In the genomic region with DNA sequence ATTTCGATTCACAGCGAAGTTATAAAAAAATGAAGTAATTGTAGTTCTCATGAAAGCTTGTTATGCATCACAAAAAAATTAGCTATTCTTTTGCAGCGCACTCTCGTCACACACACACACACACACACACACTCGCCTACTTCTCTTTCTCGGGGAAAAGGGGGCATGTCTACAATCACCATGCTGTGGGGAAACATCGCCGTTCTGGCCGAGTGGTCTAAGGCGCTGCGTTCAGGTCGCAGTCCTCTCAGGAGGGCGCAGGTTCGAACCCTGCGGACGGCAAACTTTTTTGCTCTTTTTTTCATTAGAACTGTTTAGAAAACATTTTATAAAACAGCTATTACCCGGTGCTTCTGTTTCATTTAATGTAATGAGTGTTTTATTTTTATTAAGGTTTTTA, we compare ENCODE assay signal across 2 worm cellular contexts.
TF ChIP-seq lines count a peak whose summit lies in the region.

No protein-coding gene starts in this region.

TF ChIP-seq in whole organism, L4 larva, 104 proteins besides CTCF, POLR2A, EP300 and RAD21 (continued from another document):
- TF ChIP-seq tag-97 (GFP tag; IDR thresholded peaks at IDR 0.05; lab: Robert Waterston, UW) (no peak), aha-1 (tag; lab: Kevin White, UChicago) (no peak), lin-29 (GFP tag; IDR thresholded peaks at IDR 0.05; lab: Robert Waterston, UW) (peak; percentile 45; the same call in 1 of the 2 replicates), nhr-41 (GFP tag; IDR thresholded peaks at IDR 0.05; lab: Robert Waterston, UW) (0 out of 2 replicates have a peak, but pooled peaks have one; percentile 40), madf-5 (GFP tag; IDR thresholded peaks at IDR 0.05; lab: Robert Waterston, UW) (peak; percentile 82 to 84; a peak in 3 of 4 replicates), ces-1 (GFP tag; optimal IDR thresholded peaks at IDR 0.05; lab: Kevin White, UChicago) (no peak), dpl-1 (GFP tag; optimal IDR thresholded peaks at IDR 0.05; lab: Kevin White, UChicago) (peak; percentile 1), pqm-1 (tag; optimal IDR thresholded peaks at IDR 0.05; lab: Kevin White, UChicago) (no peak), madf-9 (GFP tag; conservative IDR thresholded peaks at IDR 0.05; lab: Robert Waterston, UW) (peak; percentile 82), ztf-7 (tag; optimal IDR thresholded peaks at IDR 0.05; lab: Kevin White, UChicago) (peak; percentile 31), F10B5.3 (tag; optimal IDR thresholded peaks at IDR 0.05; lab: Kevin White, UChicago) (peak; percentile 12), F49E8.2 (tag; optimal IDR thresholded peaks at IDR 0.05; lab: Kevin White, UChicago; ENCODE audit: borderline replicate concordance) (peak; percentile 54), tra-1 (GFP tag; IDR thresholded peaks at IDR 0.05; lab: Robert Waterston, UW) (peak; percentile 75), hlh-11 (tag; optimal IDR thresholded peaks at IDR 0.05; lab: Kevin White, UChicago) (peak; percentile 74), daf-8 (GFP tag; IDR thresholded peaks at IDR 0.05; lab: Robert Waterston, UW) (peak; percentile 81; the same call in 1 of the 2 replicates), fkh-10 (GFP tag; optimal IDR thresholded peaks at IDR 0.05; lab: Kevin White, UChicago) (peak; percentile 39), lin-38 (GFP tag; IDR thresholded peaks at IDR 0.05; lab: Robert Waterston, UW) (peak; percentile 79), hlh-30 (tag; optimal IDR thresholded peaks at IDR 0.05; lab: Kevin White, UChicago; ENCODE audit: insufficient read depth) (peak; percentile 68), ceh-20 (GFP tag; IDR thresholded peaks at IDR 0.05; lab: Robert Waterston, UW) (peak; percentile 84), nhr-76 (tag; optimal IDR thresholded peaks at IDR 0.05; lab: Kevin White, UChicago) (no peak), zfp-2 (tag; optimal IDR thresholded peaks at IDR 0.05; lab: Kevin White, UChicago) (peak; percentile 17), mes-2 (tag; optimal IDR thresholded peaks at IDR 0.05; lab: Kevin White, UChicago; ENCODE audit: poor library complexity, severe bottlenecking) (peak; percentile 77), dmd-6 (GFP tag; IDR thresholded peaks at IDR 0.05; lab: Robert Waterston, UW) (peak; percentile 80), Y48G9A.11 (GFP tag; IDR thresholded peaks at IDR 0.05; lab: Robert Waterston, UW) (peak; percentile 67), T26A8.4 (GFP tag; IDR thresholded peaks at IDR 0.05; lab: Robert Waterston, UW) (peak; percentile 83), egl-27 (tag; optimal IDR thresholded peaks at IDR 0.05; lab: Kevin White, UChicago) (no peak), unc-62 (GFP tag; optimal IDR thresholded peaks at IDR 0.05 in 1 of 2; lab: Kevin White, UChicago) (no peak), unc-62 (tag; optimal IDR thresholded peaks at IDR 0.05; lab: Kevin White, UChicago) (no peak), ceh-82 (tag; optimal IDR thresholded peaks at IDR 0.05; lab: Kevin White, UChicago) (no peak), ama-1 (optimal IDR thresholded peaks at IDR 0.05; lab: Kevin White, UChicago) (no peak), nhr-48 (tag; optimal IDR thresholded peaks at IDR 0.05; lab: Kevin White, UChicago) (peak; percentile 41), R02D3.7 (tag; optimal IDR thresholded peaks at IDR 0.05; lab: Kevin White, UChicago) (no peak), F26F4.8 (GFP tag; conservative IDR thresholded peaks at IDR 0.05; lab: Robert Waterston, UW) (peak; percentile 76; the same call in 1 of the 2 replicates), Y75B8A.6 (GFP tag; IDR thresholded peaks at IDR 0.05; lab: Robert Waterston, UW) (0 out of 2 replicates have a peak, but pooled peaks have one; percentile 67), lin-39 (tag; optimal IDR thresholded peaks at IDR 0.05; lab: Kevin White, UChicago) (no peak), hmg-1.1 (GFP tag; IDR thresholded peaks at IDR 0.05; lab: Robert Waterston, UW) (peak; percentile 97), nhr-6 (tag; optimal IDR thresholded peaks at IDR 0.05; lab: Kevin White, UChicago) (peak; percentile 8), zfp-3 (GFP tag; conservative IDR thresholded peaks at IDR 0.05; lab: Robert Waterston, UW) (no peak), dve-1 (tag; optimal IDR thresholded peaks at IDR 0.05; lab: Kevin White, UChicago; ENCODE audit: insufficient read depth) (peak; percentile 55), skn-1 (tag; optimal IDR thresholded peaks at IDR 0.05; lab: Kevin White, UChicago) (no peak), daf-19 (GFP tag; conservative IDR thresholded peaks at IDR 0.05; lab: Robert Waterston, UW) (no peak), lir-3 (tag; optimal IDR thresholded peaks at IDR 0.05; lab: Kevin White, UChicago) (peak; percentile 41), ZK546.5 (tag; optimal IDR thresholded peaks at IDR 0.05; lab: Kevin White, UChicago) (no peak), pha-4 (GFP tag; IDR thresholded peaks at IDR 0.05; lab: Robert Waterston, UW) (peak; percentile 94), pha-4 (tag; optimal IDR thresholded peaks at IDR 0.05; lab: Kevin White, UChicago) (no peak), ctbp-1 (GFP tag; IDR thresholded peaks at IDR 0.05; lab: Robert Waterston, UW) (peak; percentile 75), mep-1 (tag; optimal IDR thresholded peaks at IDR 0.05; lab: Kevin White, UChicago) (peak; percentile 84), daf-12 (tag; optimal IDR thresholded peaks at IDR 0.05; lab: Kevin White, UChicago) (no peak), unc-130 (GFP tag; optimal IDR thresholded peaks at IDR 0.05; lab: Kevin White, UChicago) (peak; percentile 21), cey-2 (tag; optimal IDR thresholded peaks at IDR 0.05; lab: Kevin White, UChicago; ENCODE audit: borderline replicate concordance, insufficient read depth) (no peak)

TF ChIP-seq in whole organism, late embryonic, 69 proteins besides CTCF, POLR2A, EP300 and RAD21 (continued from another document):
- TF ChIP-seq dve-1 (tag; optimal IDR thresholded peaks at IDR 0.05; lab: Kevin White, UChicago) (peak; percentile 60), ref-2 (tag; optimal IDR thresholded peaks at IDR 0.05; lab: Kevin White, UChicago) (peak; percentile 88), C08G9.2 (tag; optimal IDR thresholded peaks at IDR 0.05; lab: Kevin White, UChicago) (peak; percentile 79), ceh-30 (tag; optimal IDR thresholded peaks at IDR 0.05; lab: Kevin White, UChicago) (peak; percentile 39), F13H6.1 (tag; optimal IDR thresholded peaks at IDR 0.05; lab: Kevin White, UChicago) (peak; percentile 80), ceh-34 (tag; optimal IDR thresholded peaks at IDR 0.05; lab: Kevin White, UChicago) (peak; percentile 86), unc-3 (GFP tag; conservative IDR thresholded peaks at IDR 0.05; lab: Robert Waterston, UW) (peak; percentile 92), unc-3 (tag; optimal IDR thresholded peaks at IDR 0.05; lab: Kevin White, UChicago) (peak; percentile 88), fax-1 (tag; optimal IDR thresholded peaks at IDR 0.05; lab: Kevin White, UChicago) (peak; percentile 80)
